Fruit fly (Drosophila melanogaster) whole organism, embryonic: ENCODE data around the gene CG14731.

Source experiments
- Bdp1 ChIP-seq: fragments of 200-800 bp; sonication (Bioruptor generic); optimal IDR thresholded peaks from 3 replicates; lab custom pipeline; 2016; ENCODE audit warnings: missing biosample characterization, missing genetic modification characterization
- Blimp-1 ChIP-seq: fragments of 200-800 bp; sonication (Bioruptor generic); optimal IDR thresholded peaks from 3 replicates; lab custom pipeline; 2018; ENCODE audit warnings: missing biosample characterization, missing genetic modification characterization, mild to moderate bottlenecking, moderate library complexity, missing genetic modification reagents
- CG10654 ChIP-seq: fragments of 200-800 bp; sonication (Bioruptor generic); optimal IDR thresholded peaks from 2 replicates; lab custom pipeline; 2016; ENCODE audit warnings: missing biosample characterization, missing genetic modification characterization
- CG12769 ChIP-seq: fragments of 200-800 bp; sonication (Bioruptor generic); optimal IDR thresholded peaks from 2 replicates; lab custom pipeline; 2019; ENCODE audit warnings: missing biosample characterization, mild to moderate bottlenecking, missing genetic modification characterization, moderate library complexity
- CG14014 ChIP-seq: fragments of 200-800 bp; sonication (Bioruptor generic); IDR thresholded peaks from 2 replicates; pipeline ENCODE4 v1.3.6; 2022; ENCODE audit warnings: missing biosample characterization, missing genetic modification characterization
- CG14050 ChIP-seq: fragments of 200-800 bp; sonication (Bioruptor generic); IDR thresholded peaks from 3 replicates; pipeline ENCODE4 v1.3.6; 2022; ENCODE audit warnings: missing biosample characterization, missing genetic modification characterization
- CG15479 ChIP-seq: fragments of 200-800 bp; sonication (Bioruptor generic); optimal IDR thresholded peaks from 3 replicates; lab custom pipeline; 2019; ENCODE audit warnings: missing biosample characterization, mild to moderate bottlenecking, missing genetic modification characterization, moderate library complexity
- CG15514 ChIP-seq: fragments of 200-800 bp; sonication (Bioruptor generic); optimal IDR thresholded peaks from 3 replicates; lab custom pipeline; 2017; ENCODE audit warnings: missing biosample characterization, missing genetic modification characterization, mild to moderate bottlenecking, moderate library complexity, missing genetic modification reagents
- CG17829 ChIP-seq: fragments of 200-800 bp; optimal IDR thresholded peaks from 2 replicates; lab custom pipeline; 2019; ENCODE audit warnings: missing biosample characterization, mild to moderate bottlenecking, missing genetic modification characterization, moderate library complexity
- CG1832 ChIP-seq: fragments of 200-800 bp; sonication (Bioruptor generic); optimal IDR thresholded peaks from 2 replicates; lab custom pipeline; 2017; ENCODE audit warnings: missing biosample characterization, mild to moderate bottlenecking, missing genetic modification characterization, inconsistent platforms
- CG30020 ChIP-seq: fragments of 200-800 bp; optimal IDR thresholded peaks from 2 replicates; lab custom pipeline; 2019; ENCODE audit warnings: missing biosample characterization, mild to moderate bottlenecking, missing genetic modification characterization, moderate library complexity
- CG34224 ChIP-seq: fragments of 200-800 bp; sonication (Bioruptor generic); IDR thresholded peaks from 3 replicates; pipeline ENCODE4 v1.3.6; 2022; ENCODE audit warnings: missing biosample characterization, missing genetic modification characterization; ENCODE audit not compliant: partially characterized antibody
- CG4820 ChIP-seq: fragments of 200-800 bp; sonication (Bioruptor generic); optimal IDR thresholded peaks from 3 replicates; lab custom pipeline; 2016; ENCODE audit warnings: missing biosample characterization, missing genetic modification characterization
- CG7928 ChIP-seq: fragments of 200-800 bp; sonication (Bioruptor generic); optimal IDR thresholded peaks from 2 replicates; lab custom pipeline; 2017; ENCODE audit warnings: missing biosample characterization, mild to moderate bottlenecking, missing genetic modification characterization
- Camta ChIP-seq: fragments of 200-800 bp; sonication (Bioruptor generic); optimal IDR thresholded peaks from 2 replicates; lab custom pipeline; 2016; ENCODE audit warnings: missing biosample characterization, missing genetic modification characterization
- Dad ChIP-seq: fragments of 200-800 bp; sonication (Bioruptor generic); optimal IDR thresholded peaks from 3 replicates; lab custom pipeline; 2016; ENCODE audit warnings: missing biosample characterization, missing genetic modification characterization
- Drgx ChIP-seq: fragments of 200-800 bp; sonication (Bioruptor generic); IDR thresholded peaks from 2 replicates; pipeline ENCODE4 v1.3.6; 2022; ENCODE audit warnings: missing biosample characterization, missing genetic modification characterization
- Ets65A ChIP-seq: fragments of 200-800 bp; sonication (Bioruptor generic); peaks from one replicate; lab custom pipeline; 2016; ENCODE audit warnings: missing biosample characterization, missing genetic modification characterization
- Hr3 ChIP-seq: fragments of 200-800 bp; sonication (Bioruptor generic); optimal IDR thresholded peaks from 3 replicates; lab custom pipeline; 2016; ENCODE audit warnings: missing biosample characterization, missing genetic modification characterization
- Mad ChIP-seq: fragments of 200-800 bp; sonication (Bioruptor generic); optimal IDR thresholded peaks from 2 replicates; lab custom pipeline; 2016; ENCODE audit warnings: missing biosample characterization, missing genetic modification characterization
- Myb ChIP-seq: fragments of 200-800 bp; sonication (Bioruptor generic); optimal IDR thresholded peaks from 2 replicates; lab custom pipeline; 2016; ENCODE audit warnings: missing biosample characterization, missing genetic modification characterization
- NFAT ChIP-seq: fragments of 200-800 bp; sonication (Bioruptor generic); IDR thresholded peaks from 2 replicates; pipeline ENCODE4 v1.3.6; 2022; ENCODE audit warnings: missing biosample characterization, missing genetic modification characterization
- Oaz ChIP-seq: fragments of 200-800 bp; sonication (Bioruptor generic); IDR thresholded peaks from 2 replicates; pipeline ENCODE4 v1.3.6; 2022; ENCODE audit warnings: missing biosample characterization, missing genetic modification characterization
- Stat92E ChIP-seq, 3 experiments: fragments of >200 bp in 2 of 3; fragments of 200-800 bp in 1 of 3; sonication (Bioruptor generic) in 1 of 3; optimal IDR thresholded peaks; 2 replicates each; lab custom pipeline; 2017 to 2019; ENCODE audit warnings: missing biosample characterization in 3 of 3, missing genetic modification characterization in 3 of 3, mild to moderate bottlenecking in 1 of 3, moderate library complexity in 1 of 3
- abd-A ChIP-seq: fragments of 200-800 bp; sonication (Bioruptor generic); optimal IDR thresholded peaks from 3 replicates; lab custom pipeline; 2019; ENCODE audit warnings: missing biosample characterization, mild to moderate bottlenecking, missing genetic modification characterization, moderate library complexity
- bab2 ChIP-seq: fragments of 200-800 bp; sonication (Bioruptor generic); optimal IDR thresholded peaks from 2 replicates; lab custom pipeline; 2016; ENCODE audit warnings: missing biosample characterization, missing genetic modification characterization
- bsh ChIP-seq, 2 experiments: fragments of 200-800 bp; sonication (Bioruptor generic); optimal IDR thresholded peaks; 2 replicates each; lab custom pipeline; 2017 to 2018; ENCODE audit warnings: mild to moderate bottlenecking in 2 of 2, missing biosample characterization in 2 of 2, missing genetic modification characterization in 2 of 2, moderate library complexity in 1 of 2
- cg ChIP-seq: fragments of 200-800 bp; sonication (Bioruptor generic); optimal IDR thresholded peaks from 3 replicates; lab custom pipeline; 2019; ENCODE audit warnings: missing biosample characterization, mild to moderate bottlenecking, missing genetic modification characterization, moderate library complexity
- chinmo ChIP-seq: fragments of 200-800 bp; sonication (Bioruptor generic); IDR thresholded peaks from 4 replicates; pipeline ENCODE4 v1.3.6; 2022; ENCODE audit warnings: missing biosample characterization, missing genetic modification characterization; ENCODE audit not compliant: partially characterized antibody
- danr ChIP-seq: fragments of 200-800 bp; sonication (Bioruptor generic); IDR thresholded peaks from 2 replicates; pipeline ENCODE4 v1.3.6; 2022; ENCODE audit warnings: missing biosample characterization, missing genetic modification characterization
- gem ChIP-seq: fragments of 200-800 bp; sonication (Bioruptor generic); optimal IDR thresholded peaks from 2 replicates; lab custom pipeline; 2019; ENCODE audit warnings: missing biosample characterization, mild to moderate bottlenecking, missing genetic modification characterization, moderate library complexity
- lmd ChIP-seq: fragments of 200-800 bp; sonication (Bioruptor generic); IDR thresholded peaks from 2 replicates; pipeline ENCODE4 v1.3.6; 2022; ENCODE audit warnings: missing biosample characterization, missing genetic modification characterization
- mam ChIP-seq: fragments of 200-800 bp; sonication (Bioruptor generic); optimal IDR thresholded peaks from 3 replicates; lab custom pipeline; 2016; ENCODE audit warnings: missing biosample characterization, missing genetic modification characterization
- otp ChIP-seq: fragments of 200-800 bp; sonication (Bioruptor generic); IDR thresholded peaks from 3 replicates; pipeline ENCODE4, ENCODE4 v1.3.6; 2022; ENCODE audit warnings: missing biosample characterization, missing genetic modification characterization
- pros ChIP-seq: fragments of 200-800 bp; sonication (Bioruptor generic); optimal IDR thresholded peaks from 3 replicates; lab custom pipeline; 2019; ENCODE audit warnings: missing biosample characterization, mild to moderate bottlenecking, missing genetic modification characterization, moderate library complexity
- scrt ChIP-seq: fragments of 200-800 bp; sonication (Bioruptor generic); optimal IDR thresholded peaks from 2 replicates; lab custom pipeline; 2018; ENCODE audit warnings: missing biosample characterization, mild to moderate bottlenecking, missing genetic modification characterization, moderate library complexity
- sd ChIP-seq: fragments of 200-800 bp; sonication (Bioruptor generic); optimal IDR thresholded peaks from 3 replicates; lab custom pipeline; 2018; ENCODE audit warnings: missing biosample characterization, mild to moderate bottlenecking, missing genetic modification characterization, moderate library complexity
- sens ChIP-seq: fragments of 200-800 bp; sonication (Bioruptor generic); peaks from one replicate; lab custom pipeline; 2016; ENCODE audit warnings: missing biosample characterization, missing genetic modification characterization
- seq ChIP-seq: fragments of 200-800 bp; sonication (Bioruptor generic); IDR thresholded peaks from 2 replicates; pipeline ENCODE4 v1.3.6; 2022; ENCODE audit warnings: missing biosample characterization, missing genetic modification characterization
- sisA ChIP-seq: fragments of 200-800 bp; sonication (Bioruptor generic); IDR thresholded peaks from 2 replicates; pipeline ENCODE4 v1.3.6; 2022; ENCODE audit warnings: missing biosample characterization, missing genetic modification characterization
- sna ChIP-seq: fragments of 200-800 bp; sonication (Bioruptor generic); IDR thresholded peaks from 2 replicates; pipeline ENCODE4 v1.3.6; 2022; ENCODE audit warnings: missing biosample characterization, missing genetic modification characterization; ENCODE audit not compliant: partially characterized antibody
- trh ChIP-seq: fragments of 200-800 bp; sonication (Bioruptor generic); optimal IDR thresholded peaks from 2 replicates; lab custom pipeline; 2016; ENCODE audit warnings: missing biosample characterization, missing genetic modification characterization
- tx ChIP-seq: fragments of 200-800 bp; sonication (Bioruptor generic); optimal IDR thresholded peaks from 2 replicates; lab custom pipeline; 2016; ENCODE audit warnings: missing biosample characterization, missing genetic modification characterization
- wdn ChIP-seq: fragments of 200-800 bp; sonication (Bioruptor generic); IDR thresholded peaks from 2 replicates; pipeline ENCODE4 v1.3.6; 2022; ENCODE audit warnings: missing biosample characterization, missing genetic modification characterization

CG14731 gene

dm6 chr3R:11937427-11938114, 6.5 kb downstream of the CG14731 start (continued):
- no peak for TF ChIP-seq pros (GFP tag; lab: Kevin White, UChicago)
- TF ChIP-seq CG1832, result peak; percentile 8
- no peak for TF ChIP-seq CG15479 (GFP tag; lab: Kevin White, UChicago)
- peak; percentile 56; the same call in 1 of the 2 replicates for TF ChIP-seq Drgx (GFP tag; lab: Robert Waterston, UW)
- no peak for TF ChIP-seq Ets65A (GFP tag; lab: Kevin White, UChicago)
- TF ChIP-seq Mad (GFP tag; lab: Kevin White, UChicago), result no peak
- 0 out of 2 replicates have a peak, but pooled peaks have one; percentile 15 for TF ChIP-seq CG14014 (GFP tag; lab: Robert Waterston, UW)
- TF ChIP-seq abd-A (tag; lab: Kevin White, UChicago), result peak; percentile 49
- peak; percentile 56 for TF ChIP-seq cg
- TF ChIP-seq, all 482 proteins: peak for 16

- TF ChIP-seq sna (GFP tag; lab: Robert Waterston, UW) (no peak), chinmo (GFP tag; lab: Robert Waterston, UW) (0 out of 4 replicates have a peak, but pooled peaks have one; percentile 27), Blimp-1 (GFP tag; lab: Kevin White, UChicago) (peak; percentile 81), otp (GFP tag; lab: Robert Waterston, UW) (0 out of 3 replicates have a peak, but pooled peaks have one; percentile 10)
These were observed 10.1 kb downstream of the CG14731 start for dm6 chr3R:11941116-11941515.

- no peak for TF ChIP-seq CG10654
- TF ChIP-seq gem (tag; lab: Kevin White, UChicago), result no peak
- no peak for TF ChIP-seq bsh (GFP tag; optimal IDR thresholded peaks at IDR 0.05; lab: Kevin White, UChicago)
- no peak for TF ChIP-seq bab2 (GFP tag; lab: Kevin White, UChicago)
- no peak for TF ChIP-seq CG17829
- TF ChIP-seq seq, result no peak
- TF ChIP-seq CG4820, result no peak
- TF ChIP-seq wdn (GFP tag; lab: Robert Waterston, UW), result no peak
- TF ChIP-seq Oaz, result 0 out of 2 replicates have a peak, but pooled peaks have one; percentile 7
- no peak for TF ChIP-seq Bdp1 (GFP tag; lab: Kevin White, UChicago)
- no peak for TF ChIP-seq Stat92E (GFP tag; optimal IDR thresholded peaks at IDR 0.05; lab: Kevin White, UChicago)
- TF ChIP-seq tx (GFP tag; lab: Kevin White, UChicago), result no peak
- TF ChIP-seq CG30020 (tag; lab: Kevin White, UChicago), result no peak
- TF ChIP-seq lmd (GFP tag; lab: Robert Waterston, UW), result no peak
- TF ChIP-seq CG7928 (GFP tag; lab: Kevin White, UChicago), result no peak
- no peak for TF ChIP-seq CG34224 (GFP tag; lab: Robert Waterston, UW)
- TF ChIP-seq trh (GFP tag; lab: Kevin White, UChicago), result no peak
- TF ChIP-seq scrt (GFP tag; lab: Kevin White, UChicago), result no peak
- TF ChIP-seq NFAT (GFP tag; lab: Robert Waterston, UW), result 0 out of 2 replicates have a peak, but pooled peaks have one; percentile 4
- TF ChIP-seq Hr3 (GFP tag; lab: Kevin White, UChicago), result no peak
- TF ChIP-seq chinmo (GFP tag; lab: Robert Waterston, UW), result peak; percentile 84
- TF ChIP-seq sd (tag; lab: Kevin White, UChicago), result peak; percentile 8
- no peak for TF ChIP-seq Myb
- peak; percentile 67 for TF ChIP-seq sens (GFP tag; lab: Kevin White, UChicago)
- TF ChIP-seq Dad (GFP tag; lab: Kevin White, UChicago), result no peak
- TF ChIP-seq CG15514 (GFP tag; lab: Kevin White, UChicago), result no peak
- TF ChIP-seq CG14050 (GFP tag; lab: Robert Waterston, UW), result no peak
- TF ChIP-seq CG12769 (tag; lab: Kevin White, UChicago), result peak; percentile 81
- TF ChIP-seq sisA (GFP tag; lab: Robert Waterston, UW), result no peak
- no peak for TF ChIP-seq mam (GFP tag; lab: Kevin White, UChicago)
- no peak for TF ChIP-seq Camta (GFP tag; lab: Kevin White, UChicago)
- TF ChIP-seq danr (GFP tag; lab: Robert Waterston, UW), result no peak
These were observed 14.6 kb downstream of the CG14731 start for dm6 chr3R:11945450-11946317.
